Fruit fly (Drosophila melanogaster) whole organism, larva: Measurements from ENCODE around the gene CG12256.

ENCODE experiments used
- noc ChIP-seq: fragments of 200-800 bp; sonication (Bioruptor generic); optimal IDR thresholded peaks from 3 replicates; lab custom pipeline; 2019; ENCODE audit warnings: missing biosample characterization, mild to moderate bottlenecking, missing genetic modification characterization, moderate library complexity

Gene CG12256

dm6 chr3R:12226239-12226638 lies at the start of gene CG12256:
CG12256 (minus strand) TSS chr3R:12226339.
- no peak for TF ChIP-seq noc (tag; lab: Kevin White, UChicago)

dm6 chr3R:12272826-12273225 lies 46.7 kb upstream of the CG12256 start, which contains the start of gene Sfp87B:
Sfp87B (plus strand) TSS chr3R:12273126.
- no peak for TF ChIP-seq noc (tag; lab: Kevin White, UChicago)

- TF ChIP-seq noc (tag; lab: Kevin White, UChicago) = no peak
These were observed 44.5 kb upstream of the CG12256 start, which contains the start of gene CG17738 for dm6 chr3R:12270590-12270989. CG17738 (plus strand) TSS chr3R:12270890.

- TF ChIP-seq noc (tag; lab: Kevin White, UChicago) = no peak
These were observed 43.8 kb upstream of the CG12256 start for dm6 chr3R:12269889-12270403.

- no peak for TF ChIP-seq noc (tag; lab: Kevin White, UChicago)
These were observed 34.5 kb upstream of the CG12256 start, which contains the start of gene CG44038 for dm6 chr3R:12260669-12261068. CG44038 (plus strand) TSS chr3R:12260969.

- no peak for TF ChIP-seq noc (tag; lab: Kevin White, UChicago)
These were observed 33.7 kb upstream of the CG12256 start for dm6 chr3R:12259819-12260218.

dm6 chr3R:12259013-12259412 lies 32.9 kb upstream of the CG12256 start:
- peak; percentile 58 for TF ChIP-seq noc (tag; lab: Kevin White, UChicago)

DNA sequence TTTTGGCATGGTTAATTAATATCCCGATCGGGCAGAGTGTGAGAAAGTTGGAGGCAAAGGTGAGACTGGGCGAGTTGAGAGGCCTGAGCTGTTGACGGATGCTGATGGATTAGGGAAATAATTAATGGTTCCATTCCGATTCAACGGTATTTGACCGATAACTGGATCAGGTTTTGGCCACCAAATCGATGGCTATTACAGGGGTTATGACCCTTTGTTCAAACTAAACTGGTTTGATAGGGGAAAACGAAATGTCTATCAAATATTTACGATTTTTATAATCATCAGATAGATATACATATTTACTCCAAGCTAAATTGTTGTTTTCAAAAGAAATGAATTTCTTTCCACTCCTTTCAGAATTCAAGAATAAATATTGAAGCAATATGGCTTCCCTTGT lies 32.3 kb upstream of the CG12256 start, which contains the start of the genes CG44037 and svp:
Gene CG44037, plus strand, starts transcription at position 301 of the 400 bp plus-strand sequence.
Gene svp, plus strand, starts transcription at position 301 of the 400 bp plus-strand sequence.
- TF ChIP-seq noc (tag; lab: Kevin White, UChicago) = no peak

dm6 chr3R:12253887-12254286 lies 27.7 kb upstream of the CG12256 start, which contains the start of gene CG3942:
CG3942 (plus strand) TSS chr3R:12254187.
- TF ChIP-seq noc (tag; lab: Kevin White, UChicago) = no peak

DNA sequence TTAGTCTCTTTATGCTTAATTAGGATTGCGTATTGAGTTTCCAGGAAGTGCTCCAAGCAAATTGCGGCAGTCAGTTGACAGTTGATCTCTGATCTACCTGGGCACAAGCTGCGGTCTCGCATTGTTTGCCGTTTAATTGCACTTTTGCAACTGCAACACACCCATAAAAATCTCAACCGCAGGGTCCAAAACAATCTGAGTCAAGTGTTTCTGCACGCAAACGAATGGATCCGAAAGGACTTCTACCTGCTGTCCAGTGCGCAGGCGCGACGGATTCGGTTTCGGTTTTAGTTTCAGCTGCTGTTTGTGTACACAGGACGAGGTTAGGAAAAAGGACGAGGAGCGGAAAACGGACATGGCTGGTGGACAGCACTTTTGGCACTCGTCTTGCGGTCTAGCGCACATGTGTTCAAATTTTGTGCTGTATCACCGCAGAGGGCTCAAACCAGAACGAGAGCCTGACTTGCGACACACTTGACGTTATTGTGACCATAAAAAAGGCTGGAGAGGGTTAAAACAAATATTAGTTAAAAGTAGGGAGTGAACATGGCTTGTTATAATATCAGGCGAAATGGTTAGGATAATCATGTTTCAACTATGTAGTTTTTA lies 26.4 kb upstream of the CG12256 start:
- no peak for TF ChIP-seq noc (tag; lab: Kevin White, UChicago)

DNA sequence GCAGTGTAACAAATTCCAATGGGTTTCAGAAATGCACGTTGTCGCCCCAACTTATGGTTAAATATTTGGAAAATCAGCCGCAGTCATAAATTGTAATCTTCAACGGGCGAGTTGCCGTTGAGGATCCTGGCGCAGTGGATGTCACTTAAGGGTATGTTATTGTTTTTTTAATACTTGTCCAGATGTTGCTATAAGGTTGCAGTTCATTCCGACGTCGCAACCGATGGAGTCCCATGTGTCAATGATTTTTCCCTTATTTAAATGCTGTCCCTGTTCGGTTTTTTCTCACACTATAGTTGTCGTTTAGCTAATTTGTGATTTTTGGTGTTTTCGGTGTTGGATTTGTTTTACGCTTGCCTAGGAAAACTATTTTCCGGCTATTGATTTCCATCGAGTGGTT lies 25.4 kb upstream of the CG12256 start:
- TF ChIP-seq noc (tag; lab: Kevin White, UChicago) = no peak

dm6 chr3R:12250204-12250603 lies 24.1 kb upstream of the CG12256 start:
- no peak for TF ChIP-seq noc (tag; lab: Kevin White, UChicago)

DNA sequence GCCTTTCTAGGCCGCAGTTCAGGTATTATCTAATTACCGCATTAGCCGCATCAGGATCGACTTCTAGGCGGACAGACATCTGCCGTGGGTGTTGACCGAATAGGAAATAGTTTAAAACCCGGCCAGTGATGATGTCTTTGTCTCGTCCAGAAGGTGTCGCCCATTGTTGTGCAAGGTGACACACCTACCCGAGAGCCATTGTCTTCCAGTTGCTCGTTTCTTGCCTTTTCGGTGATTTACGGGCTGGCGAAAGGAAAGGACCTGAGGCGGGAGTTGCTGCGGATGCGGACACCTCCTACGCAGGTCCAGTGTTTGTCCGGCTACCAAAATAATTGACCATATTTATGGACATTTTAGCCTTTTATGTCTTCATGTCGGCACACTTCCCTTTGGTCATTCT lies 22.1 kb upstream of the CG12256 start:
- no peak for TF ChIP-seq noc (tag; lab: Kevin White, UChicago)

- peak; percentile 70 for TF ChIP-seq noc (tag; lab: Kevin White, UChicago)
These were observed 18.4 kb upstream of the CG12256 start for dm6 chr3R:12244468-12245060.

- no peak for TF ChIP-seq noc (tag; lab: Kevin White, UChicago)
These were observed 13.0 kb upstream of the CG12256 start, which contains the start of gene Cyp313a3 for dm6 chr3R:12239166-12239565. Cyp313a3 (minus strand) TSS chr3R:12239266.

DNA sequence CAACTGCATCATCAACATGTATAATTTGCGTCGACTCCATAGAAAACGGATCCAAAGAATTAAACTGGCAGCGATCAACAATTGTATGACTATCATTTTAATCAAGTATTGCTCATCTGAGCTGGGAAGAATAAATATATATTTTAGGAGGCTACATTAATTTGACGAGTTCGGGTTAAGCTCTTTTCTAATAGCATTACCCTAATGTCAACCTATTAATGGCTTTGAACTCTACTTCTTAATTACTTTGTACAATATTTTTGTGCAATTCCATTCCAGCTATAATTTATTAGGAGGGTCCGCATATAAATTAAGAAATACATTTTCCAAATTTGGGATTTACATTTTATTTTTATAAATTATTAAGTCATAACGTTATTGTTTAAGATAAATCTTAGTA lies 10.7 kb upstream of the CG12256 start, which contains the start of gene Cyp313a2:
Gene Cyp313a2, minus strand, starts transcription at position 101 of the 400 bp plus-strand sequence.
- no peak for TF ChIP-seq noc (tag; lab: Kevin White, UChicago)
